Worm (Caenorhabditis elegans): ENCODE measurements around the gene pax-2.

The pax-2 gene

DNA sequence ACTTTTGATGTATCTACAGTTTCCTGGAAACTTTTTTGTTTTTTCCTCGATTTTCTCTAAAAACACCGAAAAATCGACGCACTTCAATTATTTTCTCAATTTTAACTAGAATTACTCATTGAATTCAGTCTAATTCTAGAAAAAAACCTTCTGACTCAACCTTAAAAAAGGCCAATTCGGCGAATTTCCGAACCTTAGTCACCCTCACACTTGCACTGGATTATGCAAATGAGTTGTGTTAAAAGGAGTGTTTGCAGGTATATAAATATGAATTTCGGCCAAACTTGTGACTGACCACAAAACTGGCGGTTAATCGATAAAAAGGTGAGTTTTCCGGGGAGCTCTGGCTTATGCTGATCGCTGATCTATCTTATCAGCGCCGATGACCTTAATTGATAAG, 42.3 kb upstream of the pax-2 start, which contains the start of gene ttr-20:
Gene ttr-20 (plus strand): TSS at position 301 of the 400 bp plus-strand sequence.
- no peak for TF ChIP-seq snpc-4 (tag; optimal IDR thresholded peaks at IDR 0.05)
- TF ChIP-seq aha-1 (tag): peak; percentile 50

DNA sequence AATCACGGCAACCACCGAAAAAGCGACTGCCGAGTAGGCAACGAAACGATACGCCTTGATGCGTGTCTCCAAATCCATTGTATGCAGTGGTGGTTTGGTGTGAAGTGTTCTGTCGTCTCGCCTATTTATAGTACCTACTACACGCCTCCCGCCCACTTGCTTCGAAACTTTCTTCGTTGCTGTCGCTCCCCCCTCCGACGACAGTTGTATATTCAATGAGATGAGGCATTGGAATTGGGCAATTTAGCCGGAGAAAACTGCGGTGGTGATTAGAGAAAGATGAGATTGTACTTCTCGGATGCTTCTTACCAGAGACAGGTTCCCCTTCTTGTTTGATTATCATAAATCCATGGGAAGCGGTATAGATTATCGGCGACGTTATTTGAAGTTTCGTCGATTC, 40.3 kb upstream of the pax-2 start, which contains the start of gene col-34:
Gene col-34 (minus strand): TSS at position 101 of the 400 bp plus-strand sequence.
- TF ChIP-seq egl-27 (tag; optimal IDR thresholded peaks at IDR 0.05) (no peak), fkh-10 (GFP tag; optimal IDR thresholded peaks at IDR 0.05) (no peak), F44E2.7 (GFP tag; IDR thresholded peaks at IDR 0.05) (no peak), zfp-3 (GFP tag; conservative IDR thresholded peaks at IDR 0.05) (no peak), cey-2 (tag; optimal IDR thresholded peaks at IDR 0.05; ENCODE audit: borderline replicate concordance, insufficient read depth) (no peak), aly-2 (tag; optimal IDR thresholded peaks at IDR 0.05) (no peak), nhr-6 (tag; optimal IDR thresholded peaks at IDR 0.05) (no peak), daf-19 (GFP tag; conservative IDR thresholded peaks at IDR 0.05) (no peak), lsy-2 (tag; optimal IDR thresholded peaks at IDR 0.05) (no peak), php-3 (GFP tag; IDR thresholded peaks at IDR 0.05) (no peak), attf-4 (tag; optimal IDR thresholded peaks at IDR 0.05) (no peak), nhr-11 (tag; optimal IDR thresholded peaks at IDR 0.05) (no peak), hmg-1.1 (GFP tag; IDR thresholded peaks at IDR 0.05) (no peak), nhr-10 (tag; optimal IDR thresholded peaks at IDR 0.05) (no peak), nhr-76 (tag; optimal IDR thresholded peaks at IDR 0.05) (no peak), lin-15B (tag; optimal IDR thresholded peaks at IDR 0.05) (no peak), zip-11 (GFP tag; IDR thresholded peaks at IDR 0.05) (no peak), F49E8.2 (tag; optimal IDR thresholded peaks at IDR 0.05; ENCODE audit: borderline replicate concordance) (no peak), ama-1 (optimal IDR thresholded peaks at IDR 0.05) (no peak), dpl-1 (GFP tag; optimal IDR thresholded peaks at IDR 0.05) (no peak)

DNA sequence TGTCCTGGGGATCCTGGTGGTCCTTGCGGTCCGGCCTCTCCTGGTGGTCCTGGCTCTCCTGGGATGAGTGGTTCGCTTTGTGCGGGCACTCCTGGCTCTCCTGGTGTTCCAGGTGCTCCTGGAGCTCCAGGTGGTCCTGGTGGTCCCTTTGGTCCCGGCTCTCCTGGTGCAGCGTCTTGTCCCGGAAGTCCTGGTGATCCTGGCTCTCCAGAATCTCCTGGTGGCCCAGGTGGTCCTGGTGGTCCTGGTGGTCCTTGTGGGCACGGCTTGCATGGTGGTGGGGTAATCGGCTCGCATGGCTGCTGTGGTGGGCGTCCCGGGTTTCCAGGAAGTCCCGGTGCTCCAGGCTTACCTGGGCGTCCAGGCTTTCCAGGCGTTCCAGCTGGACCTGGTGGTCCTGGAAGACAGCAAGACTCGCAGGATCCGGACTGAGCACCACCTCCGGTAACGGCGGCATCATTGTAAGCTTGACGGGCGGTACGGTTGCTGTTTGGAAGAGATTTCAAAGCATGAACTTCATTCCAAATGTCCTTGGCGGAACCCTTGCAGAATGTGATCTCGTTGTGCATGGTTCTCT, 39.7 kb upstream of the pax-2 start:
- no peak for TF ChIP-seq ZK546.5 (tag; optimal IDR thresholded peaks at IDR 0.05)
- peak; percentile 98 for TF ChIP-seq set-16 (GFP tag; IDR thresholded peaks at IDR 0.05)

DNA sequence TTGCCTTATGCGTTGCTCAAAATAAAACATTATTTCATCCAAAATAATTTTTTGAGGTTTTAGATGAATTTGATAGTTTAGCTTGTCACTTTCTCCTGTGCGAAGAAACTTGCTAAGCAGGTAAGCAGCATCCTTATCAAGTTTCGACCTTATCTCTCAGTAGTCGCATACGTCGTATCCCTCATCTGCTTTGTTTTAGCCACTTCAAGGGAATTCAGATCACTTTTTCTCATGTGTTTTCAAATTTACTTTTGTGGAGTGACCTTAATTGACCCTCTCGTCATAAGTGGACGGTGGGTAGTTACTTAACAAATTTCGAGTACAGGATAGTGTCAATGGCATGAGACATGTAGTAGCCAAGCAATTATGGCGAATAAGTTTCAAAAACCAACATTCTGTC, 32.5 kb upstream of the pax-2 start:
- TF ChIP-seq zip-2 (tag; optimal IDR thresholded peaks at IDR 0.05): no peak
- peak; percentile 55 for TF ChIP-seq ama-1 (optimal IDR thresholded peaks at IDR 0.05)
- no peak for TF ChIP-seq snpc-4 (tag; optimal IDR thresholded peaks at IDR 0.05)
- TF ChIP-seq nhr-237 (tag; optimal IDR thresholded peaks at IDR 0.05): no peak
- TF ChIP-seq egl-43 (GFP tag; IDR thresholded peaks at IDR 0.05): no peak
- TF ChIP-seq nhr-28 (tag; optimal IDR thresholded peaks at IDR 0.05): peak; percentile 24
- no peak for TF ChIP-seq fkh-10 (GFP tag; optimal IDR thresholded peaks at IDR 0.05)
- TF ChIP-seq F49E8.2 (tag; optimal IDR thresholded peaks at IDR 0.05; ENCODE audit: borderline replicate concordance): no peak
- TF ChIP-seq fos-1 (tag; optimal IDR thresholded peaks at IDR 0.05): no peak
- TF ChIP-seq nhr-102 (tag; optimal IDR thresholded peaks at IDR 0.05): no peak
- peak; percentile 3 for TF ChIP-seq duxl-1 (tag; optimal IDR thresholded peaks at IDR 0.05; ENCODE audit: poor library complexity)
- TF ChIP-seq T26A8.4 (GFP tag; IDR thresholded peaks at IDR 0.05): peak; percentile 69; the same call in 1 of the 2 replicates
- no peak for TF ChIP-seq daf-12 (tag; optimal IDR thresholded peaks at IDR 0.05)
- no peak for TF ChIP-seq ctbp-1 (GFP tag; IDR thresholded peaks at IDR 0.05)
- TF ChIP-seq unc-62 (GFP tag; optimal IDR thresholded peaks at IDR 0.05 in 1 of 2): peak in 1 of 2 experiments; percentile 40
- TF ChIP-seq unc-62 (tag; optimal IDR thresholded peaks at IDR 0.05): no peak
- TF ChIP-seq zfp-2 (tag; optimal IDR thresholded peaks at IDR 0.05): no peak
- peak; percentile 12 for TF ChIP-seq hlh-11 (tag; optimal IDR thresholded peaks at IDR 0.05)
- no peak for TF ChIP-seq mxl-2 (GFP tag; conservative IDR thresholded peaks at IDR 0.05)
- peak; percentile 53 for TF ChIP-seq nhr-10 (tag; optimal IDR thresholded peaks at IDR 0.05)
- TF ChIP-seq R02D3.7 (tag; optimal IDR thresholded peaks at IDR 0.05): no peak
- TF ChIP-seq mxl-3 (GFP tag; optimal IDR thresholded peaks at IDR 0.05): peak; percentile 42
- TF ChIP-seq set-16 (GFP tag; IDR thresholded peaks at IDR 0.05): no peak
- peak; percentile 11 for TF ChIP-seq dpl-1 (GFP tag; optimal IDR thresholded peaks at IDR 0.05)
- no peak for TF ChIP-seq ceh-62 (tag; optimal IDR thresholded peaks at IDR 0.05)
- TF ChIP-seq lin-29 (GFP tag; IDR thresholded peaks at IDR 0.05): 0 out of 2 replicates have a peak, but pooled peaks have one; percentile 32
- TF ChIP-seq nhr-76 (tag; optimal IDR thresholded peaks at IDR 0.05): no peak

Data from whole organism, L4 larva.